Fruit fly (Drosophila melanogaster): Measurements from ENCODE around the gene Msp300.

Gene Msp300

DNA sequence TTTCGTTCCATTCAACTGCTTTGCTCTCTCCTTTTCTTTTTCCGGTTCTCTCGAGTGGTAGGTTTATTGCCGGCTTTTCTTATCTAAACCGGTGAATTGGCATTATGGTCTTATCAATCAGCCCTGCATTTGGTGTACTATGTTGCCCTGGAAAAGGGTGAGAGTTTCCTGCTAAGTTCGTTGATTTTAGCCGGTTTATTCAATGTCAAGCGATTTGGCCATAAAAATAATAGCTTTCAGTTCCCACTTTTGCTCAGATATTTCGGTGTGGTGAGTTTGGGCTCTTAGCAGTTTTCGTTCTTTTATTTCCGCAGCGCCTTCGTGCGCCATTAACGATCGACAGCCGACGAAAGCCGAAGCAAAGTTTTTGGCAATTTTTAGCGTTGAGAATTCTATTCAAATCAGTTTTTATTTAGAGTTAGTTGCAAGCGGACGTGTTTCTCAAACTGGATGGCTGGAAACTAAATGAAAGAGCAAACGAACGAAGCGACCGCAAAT is 50.7 kb downstream of the Msp300 start (continued):
- peak; percentile 31 for TF ChIP-seq gro (GFP tag; optimal IDR thresholded peaks at IDR 0.05)
- no peak for TF ChIP-seq ind (GFP tag; optimal IDR thresholded peaks at IDR 0.05)
- TF ChIP-seq vvl (GFP tag; IDR thresholded peaks at IDR 0.05), result 0 out of 2 replicates have a peak, but pooled peaks have one; percentile 16
- TF ChIP-seq CG10267 (tag; optimal IDR thresholded peaks at IDR 0.05), result no peak
- TF ChIP-seq CG13123 (GFP tag; optimal IDR thresholded peaks at IDR 0.05), result no peak
- no peak for TF ChIP-seq CG10147 (GFP tag; optimal IDR thresholded peaks at IDR 0.05)
- TF ChIP-seq fru (optimal IDR thresholded peaks at IDR 0.05), result no peak
- TF ChIP-seq en (GFP tag; optimal IDR thresholded peaks at IDR 0.05), result no peak
- no peak for TF ChIP-seq Taf1 (GFP tag; IDR thresholded peaks at IDR 0.05)
- no peak for TF ChIP-seq cg (GFP tag; optimal IDR thresholded peaks at IDR 0.05)
- no peak for TF ChIP-seq stc (GFP tag; IDR thresholded peaks at IDR 0.05)
- no peak for TF ChIP-seq Ada2b (GFP tag; IDR thresholded peaks at IDR 0.05)
- TF ChIP-seq CG15479 (GFP tag; optimal IDR thresholded peaks at IDR 0.05), result no peak
- TF ChIP-seq CG10959 (GFP tag; IDR thresholded peaks at IDR 0.05), result no peak
- TF ChIP-seq CG13287 (GFP tag; IDR thresholded peaks at IDR 0.05; ENCODE audit: partially characterized antibody), result no peak; the same call in 1 of the 2 replicates
- peak; percentile 73 for TF ChIP-seq abd-A (tag; optimal IDR thresholded peaks at IDR 0.05)
- peak; percentile 31 for TF ChIP-seq Jarid2 (GFP tag; optimal IDR thresholded peaks at IDR 0.05)
- 0 out of 2 replicates have a peak, but pooled peaks have one; percentile 34 for TF ChIP-seq sob (GFP tag; IDR thresholded peaks at IDR 0.05)
- no peak for TF ChIP-seq CG17186 (GFP tag; optimal IDR thresholded peaks at IDR 0.05)
- no peak for TF ChIP-seq CG2875 (GFP tag; optimal IDR thresholded peaks at IDR 0.05)
- no peak for TF ChIP-seq CG10366 (GFP tag; IDR thresholded peaks at IDR 0.05)
- no peak for TF ChIP-seq Lhr (GFP tag; optimal IDR thresholded peaks at IDR 0.05)
- TF ChIP-seq h (optimal IDR thresholded peaks at IDR 0.05), result no peak
- TF ChIP-seq Camta (GFP tag; optimal IDR thresholded peaks at IDR 0.05), result no peak
- TF ChIP-seq CG8359 (GFP tag; optimal IDR thresholded peaks at IDR 0.05; ENCODE audit: borderline replicate concordance), result no peak
- TF ChIP-seq CoRest (tag; optimal IDR thresholded peaks at IDR 0.05), result no peak
- TF ChIP-seq CG15514 (GFP tag; optimal IDR thresholded peaks at IDR 0.05), result no peak
- TF ChIP-seq Neu2 (GFP tag; optimal IDR thresholded peaks at IDR 0.05; ENCODE audit: borderline replicate concordance), result no peak
- no peak for TF ChIP-seq CG7372 (GFP tag; IDR thresholded peaks at IDR 0.05)
- no peak for TF ChIP-seq Mad (GFP tag; optimal IDR thresholded peaks at IDR 0.05)
- no peak for TF ChIP-seq Scr (GFP tag; IDR thresholded peaks at IDR 0.05; ENCODE audit: partially characterized antibody)
- TF ChIP-seq CG18011 (GFP tag; optimal IDR thresholded peaks at IDR 0.05), result no peak
- TF ChIP-seq jumu (GFP tag; optimal IDR thresholded peaks at IDR 0.05), result no peak
- no peak for TF ChIP-seq emc (GFP tag; optimal IDR thresholded peaks at IDR 0.05)
- TF ChIP-seq Dad (GFP tag; optimal IDR thresholded peaks at IDR 0.05), result no peak
- TF ChIP-seq Max (GFP tag; optimal IDR thresholded peaks at IDR 0.05), result no peak
- no peak for TF ChIP-seq CG14860 (GFP tag; IDR thresholded peaks at IDR 0.05; ENCODE audit: partially characterized antibody)
- no peak for TF ChIP-seq Sry-δ (GFP tag; optimal IDR thresholded peaks at IDR 0.05)
- no peak for TF ChIP-seq ara (GFP tag; IDR thresholded peaks at IDR 0.05)
- no peak for TF ChIP-seq cwo (GFP tag; optimal IDR thresholded peaks at IDR 0.05)
- no peak for TF ChIP-seq CG17568 (GFP tag; optimal IDR thresholded peaks at IDR 0.05)
- no peak for TF ChIP-seq ab (GFP tag; optimal IDR thresholded peaks at IDR 0.05)
- TF ChIP-seq Optix (GFP tag; IDR thresholded peaks at IDR 0.05), result no peak
- no peak for TF ChIP-seq CG7786 (GFP tag; optimal IDR thresholded peaks at IDR 0.05)
- TF ChIP-seq CG12299 (tag; optimal IDR thresholded peaks at IDR 0.05), result no peak
- TF ChIP-seq CG2116 (GFP tag; optimal IDR thresholded peaks at IDR 0.05), result no peak
- peak; percentile 20 for TF ChIP-seq Hmr (GFP tag; optimal IDR thresholded peaks at IDR 0.05)
- no peak for TF ChIP-seq Hand (GFP tag; optimal IDR thresholded peaks at IDR 0.05)
- no peak for TF ChIP-seq CG8478 (optimal IDR thresholded peaks at IDR 0.05)
- no peak for TF ChIP-seq CG12236 (GFP tag; optimal IDR thresholded peaks at IDR 0.05)
- peak; percentile 64 for TF ChIP-seq sug (tag; optimal IDR thresholded peaks at IDR 0.05)
- no peak for TF ChIP-seq mam (GFP tag; optimal IDR thresholded peaks at IDR 0.05)

Data from whole organism, embryonic.